Worm (Caenorhabditis elegans): ENCODE data around the gene F38B6.3.

The F38B6.3 gene

ce11 chrX:6663780-6664437, 29.5 kb upstream of the F38B6.3 start:
- TF ChIP-seq hlh-13 (GFP tag; optimal IDR thresholded peaks at IDR 0.05): no peak
- no peak for TF ChIP-seq unc-3 (GFP tag; conservative IDR thresholded peaks at IDR 0.05)
- no peak for TF ChIP-seq unc-3 (tag; optimal IDR thresholded peaks at IDR 0.05)
- no peak for TF ChIP-seq sox-2 (GFP tag; IDR thresholded peaks at IDR 0.05)
- TF ChIP-seq che-1 (tag; optimal IDR thresholded peaks at IDR 0.05): no peak
- TF ChIP-seq ama-1 (optimal IDR thresholded peaks at IDR 0.05): no peak
- no peak for TF ChIP-seq madf-2 (tag; optimal IDR thresholded peaks at IDR 0.05)
- no peak for TF ChIP-seq K02D7.2 (tag; optimal IDR thresholded peaks at IDR 0.05)
- TF ChIP-seq ceh-18 (tag; optimal IDR thresholded peaks at IDR 0.05): no peak
- no peak for TF ChIP-seq T23F11.4 (GFP tag; optimal IDR thresholded peaks at IDR 0.05)
- TF ChIP-seq ceh-14 (tag; optimal IDR thresholded peaks at IDR 0.05): no peak
- TF ChIP-seq ref-2 (tag; optimal IDR thresholded peaks at IDR 0.05): no peak
- TF ChIP-seq fkh-10 (GFP tag; optimal IDR thresholded peaks at IDR 0.05): no peak
- no peak for TF ChIP-seq ceh-30 (tag; optimal IDR thresholded peaks at IDR 0.05)
- no peak for TF ChIP-seq pros-1 (tag; optimal IDR thresholded peaks at IDR 0.05)
- TF ChIP-seq zip-5 (tag; optimal IDR thresholded peaks at IDR 0.05): no peak
- TF ChIP-seq unc-42 (tag; optimal IDR thresholded peaks at IDR 0.05): no peak
- no peak for TF ChIP-seq lin-11 (tag; optimal IDR thresholded peaks at IDR 0.05)
- TF ChIP-seq F13H6.1 (tag; optimal IDR thresholded peaks at IDR 0.05): no peak

- no peak for TF ChIP-seq ceh-22 (tag; optimal IDR thresholded peaks at IDR 0.05)
Observed at ce11 chrX:6665129-6665858, 28.1 kb upstream of the F38B6.3 start.

ce11 chrX:6667468-6667867, 26.0 kb upstream of the F38B6.3 start:
- TF ChIP-seq ceh-19 (GFP tag; optimal IDR thresholded peaks at IDR 0.05): no peak
- no peak for TF ChIP-seq sdc-2 (tag; optimal IDR thresholded peaks at IDR 0.05)
- no peak for TF ChIP-seq ceh-31 (tag; optimal IDR thresholded peaks at IDR 0.05)
- TF ChIP-seq hlh-8 (tag; optimal IDR thresholded peaks at IDR 0.05): no peak
- TF ChIP-seq pax-1 (tag; optimal IDR thresholded peaks at IDR 0.05): no peak
- TF ChIP-seq ceh-14 (tag; optimal IDR thresholded peaks at IDR 0.05): no peak
- TF ChIP-seq sox-4 (tag; optimal IDR thresholded peaks at IDR 0.05): no peak
- no peak for TF ChIP-seq ama-1 (optimal IDR thresholded peaks at IDR 0.05)
- no peak for TF ChIP-seq nfya-1 (tag; optimal IDR thresholded peaks at IDR 0.05)
- TF ChIP-seq elt-4 (tag; optimal IDR thresholded peaks at IDR 0.05): no peak
- TF ChIP-seq hlh-13 (GFP tag; optimal IDR thresholded peaks at IDR 0.05): no peak

- TF ChIP-seq odd-2 (tag; optimal IDR thresholded peaks at IDR 0.05) (no peak), ceh-31 (tag; optimal IDR thresholded peaks at IDR 0.05) (no peak), ttx-3 (tag; optimal IDR thresholded peaks at IDR 0.05) (no peak), ceh-48 (tag; optimal IDR thresholded peaks at IDR 0.05) (no peak), ahr-1 (tag; optimal IDR thresholded peaks at IDR 0.05) (no peak), tbx-2 (tag; optimal IDR thresholded peaks at IDR 0.05) (no peak), pha-4 (tag; optimal IDR thresholded peaks at IDR 0.05) (no peak), ref-2 (tag; optimal IDR thresholded peaks at IDR 0.05) (no peak), ets-4 (tag; optimal IDR thresholded peaks at IDR 0.05) (no peak), ceh-9 (tag; optimal IDR thresholded peaks at IDR 0.05) (no peak)
Observed at ce11 chrX:6668911-6669310, 24.5 kb upstream of the F38B6.3 start, which contains the start of gene nhr-137. TSS of gene nhr-137 (minus strand) at chrX:6669011.

Data from whole organism, late embryonic.